Fruit fly (Drosophila melanogaster) whole organism, embryonic: ENCODE data around the gene Kdsr.
A peak's percentile ranks its signal among the peaks of the same experiment; 100 is the strongest.

Experiments used
- Antp ChIP-seq: fragments of 200-800 bp; sonication (Bioruptor generic); optimal IDR thresholded peaks from 3 replicates; lab custom pipeline; 2016; ENCODE audit warnings: missing biosample characterization, missing genetic modification characterization
- CG10979 ChIP-seq: fragments of 200-800 bp; sonication (Bioruptor generic); optimal IDR thresholded peaks from 2 replicates; lab custom pipeline; 2018; ENCODE audit warnings: missing biosample characterization, mild to moderate bottlenecking, missing genetic modification characterization, moderate library complexity
- CG11085 ChIP-seq: fragments of 200-800 bp; sonication (Bioruptor generic); IDR thresholded peaks from 2 replicates; pipeline ENCODE4 v1.3.6; 2022; ENCODE audit warnings: missing biosample characterization, missing genetic modification characterization
- CG12219 ChIP-seq: fragments of 200-800 bp; sonication (Bioruptor generic); optimal IDR thresholded peaks from 3 replicates; lab custom pipeline; 2018; ENCODE audit warnings: missing biosample characterization, mild to moderate bottlenecking, missing genetic modification characterization
- CG13894 ChIP-seq: fragments of 200-800 bp; sonication (Bioruptor generic); optimal IDR thresholded peaks from 3 replicates; lab custom pipeline; 2018; ENCODE audit warnings: missing biosample characterization, mild to moderate bottlenecking, missing genetic modification characterization, moderate library complexity
- CG14050 ChIP-seq: fragments of 200-800 bp; sonication (Bioruptor generic); IDR thresholded peaks from 3 replicates; pipeline ENCODE4 v1.3.6; 2022; ENCODE audit warnings: missing biosample characterization, missing genetic modification characterization
- CG14441 ChIP-seq: fragments of 200-800 bp; sonication (Bioruptor generic); IDR thresholded peaks from 2 replicates; pipeline ENCODE4 v1.3.6; 2022; ENCODE audit warnings: missing biosample characterization, missing genetic modification characterization
- CG14667 ChIP-seq: fragments of 200-800 bp; sonication (Bioruptor generic); IDR thresholded peaks from 2 replicates; pipeline ENCODE4 v1.3.6; 2022; ENCODE audit warnings: missing biosample characterization, missing genetic modification characterization
- CG17361 ChIP-seq: fragments of 200-800 bp; sonication (Bioruptor generic); IDR thresholded peaks from 3 replicates; pipeline ENCODE4 v1.3.6; 2022; ENCODE audit warnings: missing biosample characterization, missing genetic modification characterization
- CG18262 ChIP-seq: fragments of 200-800 bp; optimal IDR thresholded peaks from 3 replicates; lab custom pipeline; 2019; ENCODE audit warnings: missing biosample characterization, mild to moderate bottlenecking, missing genetic modification characterization, moderate library complexity
- CG1832 ChIP-seq: fragments of 200-800 bp; sonication (Bioruptor generic); optimal IDR thresholded peaks from 2 replicates; lab custom pipeline; 2017; ENCODE audit warnings: missing biosample characterization, mild to moderate bottlenecking, missing genetic modification characterization, inconsistent platforms
- CG2120 ChIP-seq: fragments of 200-800 bp; sonication (Bioruptor generic); optimal IDR thresholded peaks from 3 replicates; lab custom pipeline; 2016; ENCODE audit warnings: missing biosample characterization, missing genetic modification characterization
- CG2712 ChIP-seq: fragments of 200-800 bp; optimal IDR thresholded peaks from 3 replicates; lab custom pipeline; 2019; ENCODE audit warnings: missing biosample characterization, mild to moderate bottlenecking, missing genetic modification characterization, moderate library complexity
- CG30020 ChIP-seq: fragments of 200-800 bp; optimal IDR thresholded peaks from 2 replicates; lab custom pipeline; 2019; ENCODE audit warnings: missing biosample characterization, mild to moderate bottlenecking, missing genetic modification characterization, moderate library complexity
- CG33213 ChIP-seq: fragments of 200-800 bp; sonication (Bioruptor generic); optimal IDR thresholded peaks from 3 replicates; lab custom pipeline; 2016; ENCODE audit warnings: missing biosample characterization, missing genetic modification characterization
- CG3407 ChIP-seq: fragments of 200-800 bp; sonication (Bioruptor generic); optimal IDR thresholded peaks from 2 replicates; lab custom pipeline; 2018; ENCODE audit warnings: missing biosample characterization, mild to moderate bottlenecking, missing genetic modification characterization
- CG3726 ChIP-seq: fragments of 200-800 bp; sonication (Bioruptor generic); IDR thresholded peaks from 3 replicates; pipeline ENCODE4, ENCODE4 v1.3.6; 2022; ENCODE audit warnings: missing biosample characterization, missing genetic modification characterization
- CG7372 ChIP-seq: fragments of 200-800 bp; sonication (Bioruptor generic); IDR thresholded peaks from 2 replicates; pipeline ENCODE4 v1.3.6; 2022; ENCODE audit warnings: missing biosample characterization, missing genetic modification characterization
- CG9727 ChIP-seq: fragments of 200-800 bp; sonication (Bioruptor generic); optimal IDR thresholded peaks from 3 replicates; lab custom pipeline; 2017; ENCODE audit warnings: missing biosample characterization, mild to moderate bottlenecking, missing genetic modification characterization
- CG9797 ChIP-seq: fragments of 200-800 bp; sonication (Bioruptor generic); optimal IDR thresholded peaks from 3 replicates; lab custom pipeline; 2018; ENCODE audit warnings: missing biosample characterization, mild to moderate bottlenecking, missing genetic modification characterization
- CG9817 ChIP-seq: fragments of 200-800 bp; sonication (Bioruptor generic); optimal IDR thresholded peaks from 2 replicates; lab custom pipeline; 2018; ENCODE audit warnings: missing biosample characterization, mild to moderate bottlenecking, missing genetic modification characterization, moderate library complexity
- HHEX ChIP-seq: fragments of 200-800 bp; sonication (Bioruptor generic); optimal IDR thresholded peaks from 3 replicates; lab custom pipeline; 2017; ENCODE audit warnings: missing biosample characterization, mild to moderate bottlenecking, missing genetic modification characterization, missing genetic modification reagents
- Kr ChIP-seq: fragments of 200-800 bp; sonication (Bioruptor generic); optimal IDR thresholded peaks from 2 replicates; lab custom pipeline; 2017; ENCODE audit warnings: missing biosample characterization, mild to moderate bottlenecking, missing genetic modification characterization
- Mad ChIP-seq: fragments of 200-800 bp; sonication (Bioruptor generic); optimal IDR thresholded peaks from 2 replicates; lab custom pipeline; 2016; ENCODE audit warnings: missing biosample characterization, missing genetic modification characterization
- Nf-YB ChIP-seq: fragments of 200-800 bp; sonication (Bioruptor generic); optimal IDR thresholded peaks from 3 replicates; lab custom pipeline; 2019; ENCODE audit warnings: missing biosample characterization, mild to moderate bottlenecking, missing genetic modification characterization, moderate library complexity
- NfI ChIP-seq: fragments of 200-800 bp; sonication (Bioruptor generic); optimal IDR thresholded peaks from 3 replicates; lab custom pipeline; 2018; ENCODE audit warnings: missing biosample characterization, mild to moderate bottlenecking, missing genetic modification characterization, moderate library complexity
- Pdp1 ChIP-seq, 2 experiments: fragments of 200-800 bp; sonication (Bioruptor generic); optimal IDR thresholded peaks; 3 replicates each; lab custom pipeline; 2016; ENCODE audit warnings: missing biosample characterization in 2 of 2, missing genetic modification characterization in 2 of 2, mild to moderate bottlenecking in 1 of 2, moderate library complexity in 1 of 2
- Scr ChIP-seq: fragments of 200-800 bp; sonication (Bioruptor generic); IDR thresholded peaks from 2 replicates; pipeline ENCODE4 v1.3.6; 2022; ENCODE audit warnings: missing biosample characterization, missing genetic modification characterization; ENCODE audit not compliant: partially characterized antibody
- Spps ChIP-seq: fragments of 200-800 bp; sonication (Bioruptor generic); optimal IDR thresholded peaks from 2 replicates; lab custom pipeline; 2018; ENCODE audit warnings: missing biosample characterization, mild to moderate bottlenecking, missing genetic modification characterization
- Stat92E ChIP-seq, 3 experiments: fragments of >200 bp in 2 of 3; fragments of 200-800 bp in 1 of 3; sonication (Bioruptor generic) in 1 of 3; optimal IDR thresholded peaks; 2 replicates each; lab custom pipeline; 2017 to 2019; ENCODE audit warnings: missing biosample characterization in 3 of 3, missing genetic modification characterization in 3 of 3, mild to moderate bottlenecking in 1 of 3, moderate library complexity in 1 of 3
- Usf ChIP-seq: fragments of 200-800 bp; sonication (Bioruptor generic); optimal IDR thresholded peaks from 2 replicates; lab custom pipeline; 2017; ENCODE audit warnings: missing genotype, missing biosample characterization, missing genetic modification characterization
- Xbp1 ChIP-seq: fragments of 200-800 bp; sonication (Bioruptor generic); optimal IDR thresholded peaks from 3 replicates; lab custom pipeline; 2016; ENCODE audit warnings: missing biosample characterization, mild to moderate bottlenecking, missing genetic modification characterization
- ara ChIP-seq: fragments of 200-800 bp; sonication (Bioruptor generic); IDR thresholded peaks from 2 replicates; pipeline ENCODE4 v1.3.6; 2022; ENCODE audit warnings: missing biosample characterization, missing genetic modification characterization
- bowl ChIP-seq: fragments of 200-800 bp; sonication (Bioruptor generic); IDR thresholded peaks from 2 replicates; pipeline ENCODE4 v1.3.6; 2022; ENCODE audit warnings: missing biosample characterization, missing genetic modification characterization
- crc ChIP-seq: fragments of 200-800 bp; sonication (Bioruptor generic); optimal IDR thresholded peaks from 2 replicates; lab custom pipeline; 2016; ENCODE audit warnings: missing biosample characterization, missing genetic modification characterization
- da ChIP-seq: fragments of 200-800 bp; sonication (Bioruptor generic); optimal IDR thresholded peaks from 2 replicates; lab custom pipeline; 2016; ENCODE audit warnings: missing biosample characterization, missing genetic modification characterization
- exex ChIP-seq: fragments of 200-800 bp; sonication (Bioruptor generic); optimal IDR thresholded peaks from 4 replicates; lab custom pipeline; 2018; ENCODE audit warnings: missing biosample characterization, mild to moderate bottlenecking, missing genetic modification characterization, moderate library complexity
- fru ChIP-seq: fragments of >200 bp; optimal IDR thresholded peaks from 2 replicates; lab custom pipeline; 2017
- insv ChIP-seq, 2 experiments: fragments of 200-800 bp; sonication (Bioruptor generic); optimal IDR thresholded peaks; 3 replicates each; lab custom pipeline; 2016 to 2018; ENCODE audit warnings: missing biosample characterization in 2 of 2, missing genetic modification characterization in 2 of 2
- knrl ChIP-seq: fragments of 200-800 bp; sonication (Bioruptor generic); IDR thresholded peaks from 3 replicates; pipeline ENCODE4 v1.3.6; 2022; ENCODE audit warnings: missing biosample characterization, missing genetic modification characterization; ENCODE audit not compliant: partially characterized antibody
- lilli ChIP-seq: fragments of 200-800 bp; sonication (Bioruptor generic); optimal IDR thresholded peaks from 3 replicates; lab custom pipeline; 2016; ENCODE audit warnings: missing biosample characterization, missing genetic modification characterization
- mirr ChIP-seq: fragments of 200-800 bp; sonication (Bioruptor generic); optimal IDR thresholded peaks from 3 replicates; lab custom pipeline; 2018; ENCODE audit warnings: missing biosample characterization, mild to moderate bottlenecking, missing genetic modification characterization
- nerfin-2 ChIP-seq: fragments of 200-800 bp; sonication (Bioruptor generic); IDR thresholded peaks from 2 replicates; pipeline ENCODE4 v1.3.6; 2022; ENCODE audit warnings: missing biosample characterization, missing genetic modification characterization; ENCODE audit not compliant: partially characterized antibody
- pho ChIP-seq: fragments of 200-800 bp; sonication (Bioruptor generic); optimal IDR thresholded peaks from 2 replicates; lab custom pipeline; 2016; ENCODE audit warnings: missing biosample characterization, missing genetic modification characterization
- pum ChIP-seq: fragments of 200-800 bp; sonication (Bioruptor generic); optimal IDR thresholded peaks from 2 replicates; lab custom pipeline; 2016; ENCODE audit warnings: missing biosample characterization, missing genetic modification characterization
- sc ChIP-seq, 3 experiments: fragments of >200 bp in 2 of 3; fragments of 200-800 bp in 1 of 3; sonication (Bioruptor generic) in 1 of 3; optimal IDR thresholded peaks; 2 replicates in 2 of 3; 3 replicates in 1 of 3; lab custom pipeline; 2017; ENCODE audit warnings: mild to moderate bottlenecking in 1 of 3, missing biosample characterization in 1 of 3, missing genetic modification characterization in 1 of 3, missing genetic modification reagents in 1 of 3
- sqz ChIP-seq: fragments of 200-800 bp; sonication (Bioruptor generic); optimal IDR thresholded peaks from 3 replicates; lab custom pipeline; 2018; ENCODE audit warnings: missing biosample characterization, mild to moderate bottlenecking, missing genetic modification characterization
- unpg ChIP-seq: fragments of 200-800 bp; sonication (Bioruptor generic); optimal IDR thresholded peaks from 3 replicates; lab custom pipeline; 2018; ENCODE audit warnings: missing biosample characterization, mild to moderate bottlenecking, missing genetic modification characterization, moderate library complexity
- usp ChIP-seq: fragments of >200 bp; optimal IDR thresholded peaks from 2 replicates; lab custom pipeline; 2017; ENCODE audit warnings: missing biosample characterization, missing genetic modification characterization

Gene Kdsr

dm6 chr3R:25247379-25247869 lies 14.9 kb downstream of the Kdsr start, which contains the start of the genes RpS27 and Nup37 (continued):
- peak; percentile 97 for TF ChIP-seq Usf (GFP tag; lab: Kevin White, UChicago)
- TF ChIP-seq CG3726 (GFP tag; lab: Robert Waterston, UW), result peak; percentile 95
- peak; percentile 82 for TF ChIP-seq CG30020
- no peak for TF ChIP-seq sc (optimal IDR thresholded peaks at IDR 0.05; lab: Kevin White, UChicago)
- peak; percentile 97 for TF ChIP-seq sc (GFP tag; optimal IDR thresholded peaks at IDR 0.05; lab: Kevin White, UChicago)
- TF ChIP-seq Kr (GFP tag; lab: Kevin White, UChicago), result peak; percentile 97
- TF ChIP-seq CG11085 (GFP tag; lab: Robert Waterston, UW), result peak; percentile 99
- peak; percentile 99 for TF ChIP-seq Mad (GFP tag; lab: Kevin White, UChicago)
- TF ChIP-seq CG9727 (GFP tag; lab: Kevin White, UChicago), result peak; percentile 99
- peak; percentile 97 for TF ChIP-seq pum (GFP tag; lab: Kevin White, UChicago)
- peak; percentile 94 to 97 for TF ChIP-seq Pdp1 (GFP tag; optimal IDR thresholded peaks at IDR 0.05; lab: Kevin White, UChicago)
- peak; percentile 98 for TF ChIP-seq sqz (GFP tag; lab: Kevin White, UChicago)
- TF ChIP-seq CG1832, result no peak
- TF ChIP-seq CG14667 (GFP tag; lab: Robert Waterston, UW), result peak; percentile 93
- peak; percentile 96 for TF ChIP-seq CG9797
- TF ChIP-seq Scr, result peak; percentile 41; the same call in 1 of the 2 replicates
- TF ChIP-seq HHEX, result peak; percentile 99
- peak; percentile 95 for TF ChIP-seq CG2120
- peak; percentile 82 for TF ChIP-seq Spps
- no peak for TF ChIP-seq fru
- TF ChIP-seq Antp (GFP tag; lab: Kevin White, UChicago), result peak; percentile 98
- TF ChIP-seq CG17361 (GFP tag; lab: Robert Waterston, UW), result peak; percentile 99
- TF ChIP-seq pho, result peak; percentile 99
- TF ChIP-seq CG33213 (GFP tag; lab: Kevin White, UChicago), result peak; percentile 99
- TF ChIP-seq insv (GFP tag; optimal IDR thresholded peaks at IDR 0.05; lab: Kevin White, UChicago), result peak in 1 of 2 experiments; percentile 87
- TF ChIP-seq ara, result peak; percentile 95
- no peak for TF ChIP-seq usp (GFP tag; lab: Kevin White, UChicago)
- TF ChIP-seq CG18262, result peak; percentile 91
- peak; percentile 99 for TF ChIP-seq da (GFP tag; lab: Kevin White, UChicago)
- TF ChIP-seq CG10979 (tag; lab: Kevin White, UChicago), result peak; percentile 86
- peak; percentile 99 for TF ChIP-seq CG9817 (tag; lab: Kevin White, UChicago)
- 0 out of 3 replicates have a peak, but pooled peaks have one; percentile 44 for TF ChIP-seq knrl (GFP tag; lab: Robert Waterston, UW)
- TF ChIP-seq lilli, result peak; percentile 96
- TF ChIP-seq CG3407 (GFP tag; lab: Kevin White, UChicago), result peak; percentile 98
- TF ChIP-seq CG7372, result peak; percentile 94
- TF ChIP-seq bowl (GFP tag; lab: Robert Waterston, UW), result peak; percentile 88
- peak; percentile 95 for TF ChIP-seq unpg
- peak; percentile 97 for TF ChIP-seq crc (GFP tag; lab: Kevin White, UChicago)
- peak; percentile 93 for TF ChIP-seq CG14050 (GFP tag; lab: Robert Waterston, UW)
- peak; percentile 98 for TF ChIP-seq Xbp1 (GFP tag; lab: Kevin White, UChicago)
- TF ChIP-seq Nf-YB (GFP tag; lab: Kevin White, UChicago), result peak; percentile 84
- peak; percentile 100 for TF ChIP-seq NfI (GFP tag; lab: Kevin White, UChicago)
- peak; percentile 94 for TF ChIP-seq CG2712
- TF ChIP-seq Stat92E (GFP tag; optimal IDR thresholded peaks at IDR 0.05; lab: Kevin White, UChicago), result peak in 1 of 3 experiments; percentile 82
- peak; percentile 95 for TF ChIP-seq CG12219 (GFP tag; lab: Kevin White, UChicago)
- peak; percentile 100 for TF ChIP-seq mirr (GFP tag; lab: Kevin White, UChicago)
- peak; percentile 88 for TF ChIP-seq exex (tag; lab: Kevin White, UChicago)
- no peak for TF ChIP-seq nerfin-2 (GFP tag; lab: Robert Waterston, UW)
- peak; percentile 96 for TF ChIP-seq CG13894
- peak; percentile 95 for TF ChIP-seq CG14441 (GFP tag; lab: Robert Waterston, UW)
